Worm (Caenorhabditis elegans): Measurements from ENCODE around the gene msp-79.

ce11 chrIV:9798307-9798706 lies 31.4 kb upstream of the msp-79 start:
- no peak for TF ChIP-seq hmbx-1 (tag; optimal IDR thresholded peaks at IDR 0.05)
- no peak for TF ChIP-seq hmg-4 (GFP tag; optimal IDR thresholded peaks at IDR 0.05)
- TF ChIP-seq tbx-37 (GFP tag; conservative IDR thresholded peaks at IDR 0.05): no peak
- TF ChIP-seq scrt-1 (GFP tag; IDR thresholded peaks at IDR 0.05): no peak
- no peak for TF ChIP-seq aly-1 (tag; optimal IDR thresholded peaks at IDR 0.05)
- TF ChIP-seq ama-1 (optimal IDR thresholded peaks at IDR 0.05): no peak
- no peak for TF ChIP-seq hnd-1 (tag; optimal IDR thresholded peaks at IDR 0.05)
- TF ChIP-seq F13C5.2 (tag; optimal IDR thresholded peaks at IDR 0.05): no peak

Measured in whole organism, early embryonic.